Worm (Caenorhabditis elegans) whole organism, L4/young adult: ENCODE measurements around the gene Y43F8B.25.

Experiments
- W03F9.2 ChIP-seq: fragments of 150-350 bp; optimal IDR thresholded peaks from 2 replicates; lab custom pipeline; 2014; ENCODE audit warnings: missing biosample characterization, missing genetic modification characterization
- dao-5 ChIP-seq: sonication (generic microtip); optimal IDR thresholded peaks from 2 replicates; lab custom pipeline; 2016; ENCODE audit warnings: missing genotype, missing genetic modification characterization, moderate library complexity, missing compliant biosample characterization
- him-1 ChIP-seq: sonication (generic microtip); optimal IDR thresholded peaks from 2 replicates; lab custom pipeline; 2016; ENCODE audit warnings: missing genotype, missing genetic modification reagents, missing genetic modification characterization, missing compliant biosample characterization

- no peak for TF ChIP-seq him-1
- TF ChIP-seq W03F9.2 (tag; lab: Kevin White, UChicago) = no peak
- no peak for TF ChIP-seq dao-5 (tag; lab: Kevin White, UChicago)
Observed at ce11 chrV:19468083-19468482, 5.4 kb downstream of the Y43F8B.25 start, which contains the start of gene Y43F8B.12.
